Fruit fly (Drosophila melanogaster) whole organism, embryonic: ENCODE measurements around the gene CG43750.

ENCODE experiments used
- Ada2b ChIP-seq: fragments of 200-800 bp; sonication (Bioruptor generic); IDR thresholded peaks from 2 replicates; pipeline ENCODE4 v1.3.6; 2022; ENCODE audit warnings: missing biosample characterization, missing genetic modification characterization
- B-H2 ChIP-seq: fragments of 200-800 bp; sonication (Bioruptor generic); optimal IDR thresholded peaks from 2 replicates; lab custom pipeline; 2018; ENCODE audit warnings: missing biosample characterization, mild to moderate bottlenecking, missing genetic modification characterization
- CG11723 ChIP-seq: fragments of 200-800 bp; sonication (Bioruptor generic); optimal IDR thresholded peaks from 2 replicates; lab custom pipeline; 2017; ENCODE audit warnings: missing biosample characterization, mild to moderate bottlenecking, missing genetic modification characterization
- CG12219 ChIP-seq: fragments of 200-800 bp; sonication (Bioruptor generic); optimal IDR thresholded peaks from 3 replicates; lab custom pipeline; 2018; ENCODE audit warnings: missing biosample characterization, mild to moderate bottlenecking, missing genetic modification characterization
- CG13424 ChIP-seq: fragments of 200-800 bp; sonication (Bioruptor generic); optimal IDR thresholded peaks from 2 replicates; lab custom pipeline; 2019; ENCODE audit warnings: missing biosample characterization, mild to moderate bottlenecking, missing genetic modification characterization, moderate library complexity
- CG13624 ChIP-seq: fragments of 200-800 bp; sonication (Bioruptor generic); optimal IDR thresholded peaks from 2 replicates; lab custom pipeline; 2016; ENCODE audit warnings: missing biosample characterization, missing genetic modification characterization
- CG14860 ChIP-seq: fragments of 200-800 bp; sonication (Bioruptor generic); IDR thresholded peaks from 3 replicates; pipeline ENCODE4 v1.3.6; 2022; ENCODE audit warnings: missing biosample characterization, missing genetic modification characterization; ENCODE audit not compliant: partially characterized antibody
- CG14965 ChIP-seq: fragments of 200-800 bp; sonication (Bioruptor generic); optimal IDR thresholded peaks from 2 replicates; lab custom pipeline; 2016; ENCODE audit warnings: missing biosample characterization, missing genetic modification characterization, borderline replicate concordance
- CG15073 ChIP-seq: fragments of 200-800 bp; sonication (Bioruptor generic); optimal IDR thresholded peaks from 2 replicates; lab custom pipeline; 2016; ENCODE audit warnings: missing biosample characterization, missing genetic modification characterization
- CG17361 ChIP-seq: fragments of 200-800 bp; sonication (Bioruptor generic); IDR thresholded peaks from 3 replicates; pipeline ENCODE4 v1.3.6; 2022; ENCODE audit warnings: missing biosample characterization, missing genetic modification characterization
- CG17385 ChIP-seq: fragments of 200-800 bp; sonication (Bioruptor generic); optimal IDR thresholded peaks from 3 replicates; lab custom pipeline; 2018; ENCODE audit warnings: missing biosample characterization, mild to moderate bottlenecking, missing genetic modification characterization
- CG17612 ChIP-seq: fragments of 200-800 bp; sonication (Bioruptor generic); IDR thresholded peaks from 2 replicates; pipeline ENCODE4 v1.3.6; 2022; ENCODE audit warnings: missing biosample characterization, missing genetic modification characterization
- CG7357 ChIP-seq: fragments of 200-800 bp; sonication (Bioruptor generic); IDR thresholded peaks from 3 replicates; pipeline ENCODE4 v1.3.6; 2022; ENCODE audit warnings: missing biosample characterization, missing genetic modification characterization
- CG8388 ChIP-seq: fragments of 200-800 bp; sonication (Bioruptor generic); optimal IDR thresholded peaks from 2 replicates; lab custom pipeline; 2019; ENCODE audit warnings: missing biosample characterization, mild to moderate bottlenecking, missing genetic modification characterization, moderate library complexity
- CG8478 ChIP-seq: fragments of >200 bp; optimal IDR thresholded peaks from 2 replicates; lab custom pipeline; 2018
- CG9797 ChIP-seq: fragments of 200-800 bp; sonication (Bioruptor generic); optimal IDR thresholded peaks from 3 replicates; lab custom pipeline; 2018; ENCODE audit warnings: missing biosample characterization, mild to moderate bottlenecking, missing genetic modification characterization
- CG9876 ChIP-seq: fragments of 200-800 bp; sonication (Bioruptor generic); optimal IDR thresholded peaks from 2 replicates; lab custom pipeline; 2016; ENCODE audit warnings: missing biosample characterization, missing genetic modification characterization
- CoRest ChIP-seq: fragments of 200-800 bp; sonication (Bioruptor generic); optimal IDR thresholded peaks from 3 replicates; lab custom pipeline; 2018; ENCODE audit warnings: missing biosample characterization, mild to moderate bottlenecking, missing genetic modification characterization, moderate library complexity
- Dad ChIP-seq: fragments of 200-800 bp; sonication (Bioruptor generic); optimal IDR thresholded peaks from 3 replicates; lab custom pipeline; 2016; ENCODE audit warnings: missing biosample characterization, missing genetic modification characterization
- Dip2 ChIP-seq: fragments of 200-800 bp; sonication (Bioruptor generic); IDR thresholded peaks from 2 replicates; pipeline ENCODE4 v1.3.6; 2022; ENCODE audit warnings: missing biosample characterization, missing genetic modification characterization
- Ets97D ChIP-seq: fragments of 200-800 bp; sonication (Bioruptor generic); optimal IDR thresholded peaks from 3 replicates; lab custom pipeline; 2016; ENCODE audit warnings: missing biosample characterization, missing genetic modification characterization
- Fer1 ChIP-seq: fragments of 200-800 bp; sonication (Bioruptor generic); optimal IDR thresholded peaks from 2 replicates; lab custom pipeline; 2017; ENCODE audit warnings: missing biosample characterization, mild to moderate bottlenecking, missing genetic modification characterization
- Fer2 ChIP-seq: fragments of 200-800 bp; sonication (Bioruptor generic); optimal IDR thresholded peaks from 2 replicates; lab custom pipeline; 2018; ENCODE audit warnings: missing biosample characterization, mild to moderate bottlenecking, missing genetic modification characterization, moderate library complexity
- HLH3B ChIP-seq: fragments of 200-800 bp; sonication (Bioruptor generic); IDR thresholded peaks from 2 replicates; pipeline ENCODE4 v1.3.6; 2022; ENCODE audit warnings: missing biosample characterization, missing genetic modification characterization
- Hr3 ChIP-seq: fragments of 200-800 bp; sonication (Bioruptor generic); optimal IDR thresholded peaks from 3 replicates; lab custom pipeline; 2016; ENCODE audit warnings: missing biosample characterization, missing genetic modification characterization
- Jarid2 ChIP-seq: fragments of 200-800 bp; sonication (Bioruptor generic); optimal IDR thresholded peaks from 3 replicates; lab custom pipeline; 2017; ENCODE audit warnings: mild to moderate bottlenecking, missing biosample characterization, missing genetic modification reagents, missing genetic modification characterization
- Lim3 ChIP-seq: fragments of 200-800 bp; sonication (Bioruptor generic); IDR thresholded peaks from 2 replicates; pipeline ENCODE4 v1.3.6; 2022; ENCODE audit warnings: missing biosample characterization, missing genetic modification characterization
- MBD-R2 ChIP-seq: fragments of 200-800 bp; sonication (Bioruptor generic); IDR thresholded peaks from 2 replicates; pipeline ENCODE4 v1.3.6; 2022; ENCODE audit warnings: missing biosample characterization, missing genetic modification characterization
- NC2α ChIP-seq: fragments of 200-800 bp; sonication (Bioruptor generic); optimal IDR thresholded peaks from 2 replicates; lab custom pipeline; 2016; ENCODE audit warnings: missing biosample characterization, missing genetic modification characterization
- NK7.1 ChIP-seq: fragments of 200-800 bp; sonication (Bioruptor generic); optimal IDR thresholded peaks from 3 replicates; lab custom pipeline; 2016; ENCODE audit warnings: missing biosample characterization, missing genetic modification characterization
- Nf-YA ChIP-seq: fragments of 200-800 bp; sonication (Bioruptor generic); IDR thresholded peaks from 2 replicates; pipeline ENCODE4 v1.3.6; 2022; ENCODE audit warnings: missing biosample characterization, missing genetic modification characterization
- Sox102F ChIP-seq: fragments of 200-800 bp; sonication (Bioruptor generic); optimal IDR thresholded peaks from 2 replicates; lab custom pipeline; 2018; ENCODE audit warnings: missing biosample characterization, mild to moderate bottlenecking, missing genetic modification characterization, moderate library complexity
- Spps ChIP-seq: fragments of 200-800 bp; sonication (Bioruptor generic); optimal IDR thresholded peaks from 2 replicates; lab custom pipeline; 2018; ENCODE audit warnings: missing biosample characterization, mild to moderate bottlenecking, missing genetic modification characterization
- ap ChIP-seq: fragments of 200-800 bp; sonication (Bioruptor generic); IDR thresholded peaks from 2 replicates; pipeline ENCODE4 v1.3.6; 2022; ENCODE audit warnings: missing biosample characterization, missing genetic modification characterization
- ase ChIP-seq: fragments of 200-800 bp; sonication (Bioruptor generic); IDR thresholded peaks from 3 replicates; pipeline ENCODE4 v1.3.6; 2022; ENCODE audit warnings: missing biosample characterization, missing genetic modification characterization
- ato ChIP-seq: fragments of 200-800 bp; sonication (Bioruptor generic); IDR thresholded peaks from 2 replicates; pipeline ENCODE4 v1.3.6; 2022; ENCODE audit warnings: missing biosample characterization, missing genetic modification characterization; ENCODE audit not compliant: partially characterized antibody
- bowl ChIP-seq: fragments of 200-800 bp; sonication (Bioruptor generic); IDR thresholded peaks from 2 replicates; pipeline ENCODE4 v1.3.6; 2022; ENCODE audit warnings: missing biosample characterization, missing genetic modification characterization
- dan ChIP-seq: fragments of 200-800 bp; sonication (Bioruptor generic); IDR thresholded peaks from 2 replicates; pipeline ENCODE4 v1.3.6; 2022; ENCODE audit warnings: missing biosample characterization, missing genetic modification characterization
- disco-r ChIP-seq: fragments of 200-800 bp; sonication (Bioruptor generic); optimal IDR thresholded peaks from 2 replicates; lab custom pipeline; 2016; ENCODE audit warnings: missing biosample characterization, missing genetic modification characterization
- ems ChIP-seq: fragments of 200-800 bp; sonication (Bioruptor generic); optimal IDR thresholded peaks from 3 replicates; lab custom pipeline; 2016; ENCODE audit warnings: missing biosample characterization, missing genetic modification characterization
- ewg ChIP-seq: fragments of 200-800 bp; sonication (Bioruptor generic); optimal IDR thresholded peaks from 3 replicates; lab custom pipeline; 2017; ENCODE audit warnings: mild to moderate bottlenecking, missing biosample characterization, missing genetic modification reagents, missing genetic modification characterization
- grn ChIP-seq: fragments of 200-800 bp; sonication (Bioruptor generic); optimal IDR thresholded peaks from 3 replicates; lab custom pipeline; 2017; ENCODE audit warnings: missing biosample characterization, missing genetic modification characterization
- nom ChIP-seq: fragments of 200-800 bp; sonication (Bioruptor generic); optimal IDR thresholded peaks from 2 replicates; lab custom pipeline; 2017; ENCODE audit warnings: missing biosample characterization, missing genetic modification characterization, mild to moderate bottlenecking, moderate library complexity, missing genetic modification reagents
- odd ChIP-seq: fragments of 200-800 bp; sonication (Bioruptor generic); optimal IDR thresholded peaks from 2 replicates; lab custom pipeline; 2017; ENCODE audit warnings: missing biosample characterization, mild to moderate bottlenecking, missing genetic modification characterization
- onecut ChIP-seq: fragments of 200-800 bp; sonication (Bioruptor generic); IDR thresholded peaks from 2 replicates; pipeline ENCODE4 v1.3.6; 2022; ENCODE audit warnings: missing biosample characterization, missing genetic modification characterization
- repo ChIP-seq: fragments of 200-800 bp; sonication (Bioruptor generic); optimal IDR thresholded peaks from 2 replicates; lab custom pipeline; 2016; ENCODE audit warnings: missing biosample characterization, missing genetic modification characterization
- row ChIP-seq: fragments of 200-800 bp; sonication (Bioruptor generic); IDR thresholded peaks from 3 replicates; pipeline ENCODE4 v1.3.6; 2022; ENCODE audit warnings: missing biosample characterization, missing genetic modification characterization
- sug ChIP-seq: fragments of 200-800 bp; optimal IDR thresholded peaks from 2 replicates; lab custom pipeline; 2019; ENCODE audit warnings: missing biosample characterization, mild to moderate bottlenecking, missing genetic modification characterization, moderate library complexity
- tll ChIP-seq, 2 experiments: fragments of 200-800 bp in 1 of 2; fragments of >200 bp in 1 of 2; sonication (Bioruptor generic) in 1 of 2; optimal IDR thresholded peaks; 2 replicates each; lab custom pipeline; 2017 to 2019; ENCODE audit warnings: missing biosample characterization in 2 of 2, missing genetic modification characterization in 2 of 2, mild to moderate bottlenecking in 1 of 2, moderate library complexity in 1 of 2
- tna ChIP-seq: fragments of 200-800 bp; sonication (Bioruptor generic); IDR thresholded peaks from 2 replicates; pipeline ENCODE4 v1.3.6; 2022; ENCODE audit warnings: missing biosample characterization, missing genetic modification characterization; ENCODE audit not compliant: partially characterized antibody
- zen2 ChIP-seq: fragments of 200-800 bp; sonication (Bioruptor generic); IDR thresholded peaks from 3 replicates; pipeline ENCODE4 v1.3.6; 2022; ENCODE audit warnings: missing biosample characterization, missing genetic modification characterization; ENCODE audit not compliant: partially characterized antibody

Gene CG43750

DNA sequence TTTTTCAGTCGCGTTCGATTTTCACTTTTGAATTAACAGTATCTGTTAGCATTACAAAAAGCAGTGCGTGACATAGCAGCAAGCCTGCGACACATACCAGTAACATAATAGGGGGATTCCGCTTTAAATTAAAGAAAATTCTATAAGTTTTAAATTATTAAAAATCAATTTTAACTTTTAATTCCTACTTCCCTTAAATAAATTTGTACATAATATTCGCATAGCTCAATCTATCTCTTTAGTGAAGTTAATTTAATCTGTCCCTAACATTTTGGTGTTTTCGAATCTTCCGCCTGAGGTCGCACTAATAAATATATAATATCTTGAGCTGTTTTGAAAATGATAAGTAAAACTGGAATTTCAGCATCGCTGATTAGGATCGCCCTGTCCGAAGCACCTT is 30.0 kb upstream of the CG43750 start, which contains the start of gene CG9886 (continued):
- TF ChIP-seq Nf-YA (GFP tag; lab: Robert Waterston, UW), result no peak
- TF ChIP-seq Ada2b (GFP tag; lab: Robert Waterston, UW), result peak; percentile 40
- peak; percentile 85 for TF ChIP-seq row (GFP tag; lab: Robert Waterston, UW)
- TF ChIP-seq B-H2, result peak; percentile 49
- peak; percentile 15 for TF ChIP-seq CG12219 (GFP tag; lab: Kevin White, UChicago)
- TF ChIP-seq Jarid2, result peak; percentile 40
- no peak for TF ChIP-seq zen2
- TF ChIP-seq disco-r (GFP tag; lab: Kevin White, UChicago), result no peak
- peak; percentile 39 for TF ChIP-seq CG9797 (GFP tag; lab: Kevin White, UChicago)
- TF ChIP-seq HLH3B (GFP tag; lab: Robert Waterston, UW), result peak; percentile 18; the same call in 1 of the 2 replicates
- no peak for TF ChIP-seq sug (tag; lab: Kevin White, UChicago)
- no peak for TF ChIP-seq ems
- no peak for TF ChIP-seq CG7357 (GFP tag; lab: Robert Waterston, UW)
- TF ChIP-seq NC2α (GFP tag; lab: Kevin White, UChicago), result peak; percentile 3
- no peak for TF ChIP-seq CG15073 (GFP tag; lab: Kevin White, UChicago)
- peak; percentile 77 for TF ChIP-seq Fer1 (GFP tag; lab: Kevin White, UChicago)
- TF ChIP-seq CG14860, result no peak
- TF ChIP-seq CG17385 (GFP tag; lab: Kevin White, UChicago), result peak; percentile 45
- TF ChIP-seq NK7.1 (GFP tag; lab: Kevin White, UChicago), result no peak
- TF ChIP-seq CG17612 (GFP tag; lab: Robert Waterston, UW), result no peak
- TF ChIP-seq ewg (GFP tag; lab: Kevin White, UChicago), result peak; percentile 8
- peak; percentile 33; the same call in 1 of the 2 replicates for TF ChIP-seq onecut (GFP tag; lab: Robert Waterston, UW)
- TF ChIP-seq tll (GFP tag; optimal IDR thresholded peaks at IDR 0.05; lab: Kevin White, UChicago), result peak in 1 of 2 experiments; percentile 6
- TF ChIP-seq CG8478 (lab: Kevin White, UChicago), result no peak
- no peak for TF ChIP-seq CG14965 (GFP tag; lab: Kevin White, UChicago)
- TF ChIP-seq ap (GFP tag; lab: Robert Waterston, UW), result 0 out of 2 replicates have a peak, but pooled peaks have one; percentile 22
- TF ChIP-seq dan (GFP tag; lab: Robert Waterston, UW), result no peak
- TF ChIP-seq CG13424 (tag; lab: Kevin White, UChicago), result peak; percentile 83
- no peak for TF ChIP-seq Dad
- TF ChIP-seq Dip2, result no peak
- no peak for TF ChIP-seq bowl (GFP tag; lab: Robert Waterston, UW)
- peak; percentile 35 for TF ChIP-seq odd (GFP tag; lab: Kevin White, UChicago)
- peak; percentile 56; the same call in 1 of the 2 replicates for TF ChIP-seq MBD-R2 (GFP tag; lab: Robert Waterston, UW)
- TF ChIP-seq ato (GFP tag; lab: Robert Waterston, UW), result no peak
- TF ChIP-seq CoRest (tag; lab: Kevin White, UChicago), result peak; percentile 82
- TF ChIP-seq CG11723, result no peak
- TF ChIP-seq CG9876 (GFP tag; lab: Kevin White, UChicago), result no peak
- TF ChIP-seq ase (GFP tag; lab: Robert Waterston, UW), result no peak
- TF ChIP-seq Lim3 (GFP tag; lab: Robert Waterston, UW), result no peak
- peak; percentile 54 for TF ChIP-seq Hr3 (GFP tag; lab: Kevin White, UChicago)
- TF ChIP-seq repo (GFP tag; lab: Kevin White, UChicago), result no peak
- peak; percentile 51 for TF ChIP-seq grn (GFP tag; lab: Kevin White, UChicago)
- TF ChIP-seq Sox102F (GFP tag; lab: Kevin White, UChicago), result peak; percentile 76
- TF ChIP-seq CG17361 (GFP tag; lab: Robert Waterston, UW), result peak; percentile 82
- TF ChIP-seq Fer2 (tag; lab: Kevin White, UChicago), result peak; percentile 25
- peak; percentile 79 for TF ChIP-seq CG8388
- TF ChIP-seq CG13624, result no peak
- TF ChIP-seq tna (GFP tag; lab: Robert Waterston, UW), result no peak
- peak; percentile 23 for TF ChIP-seq Ets97D (GFP tag; lab: Kevin White, UChicago)
- TF ChIP-seq Spps (tag; lab: Kevin White, UChicago), result peak; percentile 39
- TF ChIP-seq nom (GFP tag; lab: Kevin White, UChicago), result no peak
